Worm (Caenorhabditis elegans) whole organism, L4/young adult: ENCODE measurements around the gene F44E2.7.

Experiments used
- W03F9.2 ChIP-seq: fragments of 150-350 bp; optimal IDR thresholded peaks from 2 replicates; lab custom pipeline; 2014; ENCODE audit warnings: missing biosample characterization, missing genetic modification characterization
- dao-5 ChIP-seq: sonication (generic microtip); optimal IDR thresholded peaks from 2 replicates; lab custom pipeline; 2016; ENCODE audit warnings: missing genotype, missing genetic modification characterization, moderate library complexity, missing compliant biosample characterization
- him-1 ChIP-seq: sonication (generic microtip); optimal IDR thresholded peaks from 2 replicates; lab custom pipeline; 2016; ENCODE audit warnings: missing genotype, missing genetic modification reagents, missing genetic modification characterization, missing compliant biosample characterization

DNA sequence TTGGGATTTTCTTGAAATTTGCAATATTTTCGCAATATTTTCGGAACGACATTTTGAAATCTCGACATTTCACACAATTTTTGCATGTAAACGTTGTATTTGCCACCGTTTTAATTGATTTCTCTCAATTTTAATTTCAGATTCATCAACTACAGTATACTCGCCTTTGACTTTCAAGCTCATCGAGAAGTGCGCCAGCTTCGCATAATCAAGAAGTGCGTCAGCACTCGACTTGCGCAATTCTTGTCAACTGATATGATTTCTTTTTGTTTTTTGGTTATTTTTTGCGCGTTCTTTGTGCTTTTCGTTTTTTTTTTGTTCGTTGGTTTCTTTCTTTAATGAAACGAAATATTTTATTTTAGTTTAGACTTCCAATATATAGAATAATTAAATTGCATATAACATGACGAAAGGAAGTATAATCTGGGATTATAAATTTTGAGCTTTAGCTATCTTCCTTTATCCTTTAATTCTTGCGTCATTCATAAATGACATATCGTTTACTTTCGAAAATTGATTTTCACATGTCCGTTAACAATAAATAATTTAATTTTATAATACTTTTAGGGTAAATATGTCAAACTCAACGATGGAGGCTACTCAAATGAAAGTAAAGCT, 39.0 kb upstream of the F44E2.7 start, which contains the start of gene famh-136:
- TF ChIP-seq him-1 (tag; lab: Kevin White, UChicago) (peak; percentile 50), W03F9.2 (tag; lab: Kevin White, UChicago) (peak; percentile 94), dao-5 (tag; lab: Kevin White, UChicago) (no peak)
